Worm (Caenorhabditis elegans): Measurements from ENCODE around the gene C47D12.5.

The C47D12.5 gene

ce11 chrII:11675877-11676473 is 9.1 kb downstream of the C47D12.5 start, which contains the start of the genes trr-1 and C47D12.2:
TSS of gene trr-1 (minus strand) at chrII:11675927.
TSS of gene C47D12.2 (plus strand) at chrII:11676306.
- TF ChIP-seq ceh-16 (tag; optimal IDR thresholded peaks at IDR 0.05) (no peak), tbx-2 (tag; optimal IDR thresholded peaks at IDR 0.05) (no peak), nhr-23 (tag; optimal IDR thresholded peaks at IDR 0.05) (peak; percentile 79), ZK546.5 (tag; optimal IDR thresholded peaks at IDR 0.05) (no peak), nhr-25 (tag; optimal IDR thresholded peaks at IDR 0.05) (peak; percentile 78), nhr-67 (tag; optimal IDR thresholded peaks at IDR 0.05) (no peak), R02D3.7 (tag; optimal IDR thresholded peaks at IDR 0.05) (peak; percentile 79), unc-39 (tag; optimal IDR thresholded peaks at IDR 0.05) (no peak), ztf-4 (tag; optimal IDR thresholded peaks at IDR 0.05) (no peak), egl-5 (tag; optimal IDR thresholded peaks at IDR 0.05) (no peak), lsy-12 (tag; optimal IDR thresholded peaks at IDR 0.05) (peak; percentile 10), pqm-1 (tag; optimal IDR thresholded peaks at IDR 0.05) (peak; percentile 23), ztf-11 (tag; optimal IDR thresholded peaks at IDR 0.05) (no peak), lin-39 (tag; optimal IDR thresholded peaks at IDR 0.05) (peak; percentile 22), lin-15B (tag; optimal IDR thresholded peaks at IDR 0.05) (peak; percentile 81), nhr-43 (tag; optimal IDR thresholded peaks at IDR 0.05; ENCODE audit: poor library complexity, severe bottlenecking) (peak; percentile 48), egl-27 (tag; optimal IDR thresholded peaks at IDR 0.05) (no peak), elt-2 (tag; optimal IDR thresholded peaks at IDR 0.05) (peak; percentile 40), ceh-82 (tag; optimal IDR thresholded peaks at IDR 0.05) (no peak), elt-3 (tag; optimal IDR thresholded peaks at IDR 0.05) (no peak), nhr-77 (tag; optimal IDR thresholded peaks at IDR 0.05) (no peak), unc-62 (GFP tag; optimal IDR thresholded peaks at IDR 0.05) (no peak), skn-1 (tag; optimal IDR thresholded peaks at IDR 0.05) (peak; percentile 16), nfya-1 (tag; optimal IDR thresholded peaks at IDR 0.05; ENCODE audit: insufficient read depth) (no peak), nhr-28 (tag; optimal IDR thresholded peaks at IDR 0.05) (no peak), zag-1 (tag; optimal IDR thresholded peaks at IDR 0.05) (no peak), ceh-9 (tag; optimal IDR thresholded peaks at IDR 0.05) (no peak)

ce11 chrII:11658854-11659253 is 26.2 kb downstream of the C47D12.5 start:
- TF ChIP-seq nhr-25 (tag; optimal IDR thresholded peaks at IDR 0.05) (no peak), elt-1 (tag; optimal IDR thresholded peaks at IDR 0.05) (no peak), ceh-28 (tag; optimal IDR thresholded peaks at IDR 0.05) (no peak), aly-2 (tag; optimal IDR thresholded peaks at IDR 0.05) (no peak), eor-1 (tag; optimal IDR thresholded peaks at IDR 0.05) (no peak), nhr-237 (tag; optimal IDR thresholded peaks at IDR 0.05) (no peak), jun-1 (tag; optimal IDR thresholded peaks at IDR 0.05) (no peak), nhr-76 (tag; optimal IDR thresholded peaks at IDR 0.05) (no peak), elt-3 (tag; optimal IDR thresholded peaks at IDR 0.05) (no peak), tbx-2 (tag; optimal IDR thresholded peaks at IDR 0.05) (no peak), ztf-4 (tag; optimal IDR thresholded peaks at IDR 0.05) (no peak), nhr-11 (tag; optimal IDR thresholded peaks at IDR 0.05) (no peak), pha-4 (tag; optimal IDR thresholded peaks at IDR 0.05) (no peak), pqm-1 (tag; optimal IDR thresholded peaks at IDR 0.05) (no peak), fkh-10 (GFP tag; optimal IDR thresholded peaks at IDR 0.05) (no peak), nhr-77 (tag; optimal IDR thresholded peaks at IDR 0.05) (no peak), hmg-11 (tag; optimal IDR thresholded peaks at IDR 0.05) (no peak)

ce11 chrII:11657079-11657478 is 28.0 kb downstream of the C47D12.5 start, which contains the start of gene nep-1:
TSS of gene nep-1 (minus strand) at chrII:11657179.
- peak; percentile 13 for TF ChIP-seq nhr-23 (tag; optimal IDR thresholded peaks at IDR 0.05)
- no peak for TF ChIP-seq tbx-2 (tag; optimal IDR thresholded peaks at IDR 0.05)

ce11 chrII:11652679-11653174 is 32.4 kb downstream of the C47D12.5 start, which contains the start of the genes rad-23 and rpn-12:
TSS of gene rad-23 (minus strand) at chrII:11652729.
TSS of gene rpn-12 (plus strand) at chrII:11653124.
- TF ChIP-seq ceh-28 (tag; optimal IDR thresholded peaks at IDR 0.05) (no peak), snpc-4 (tag; optimal IDR thresholded peaks at IDR 0.05) (peak; percentile 40), nhr-28 (tag; optimal IDR thresholded peaks at IDR 0.05) (no peak), jun-1 (tag; optimal IDR thresholded peaks at IDR 0.05) (peak; percentile 19), R02D3.7 (tag; optimal IDR thresholded peaks at IDR 0.05) (peak; percentile 87), lin-15B (tag; optimal IDR thresholded peaks at IDR 0.05) (peak; percentile 83), lin-39 (tag; optimal IDR thresholded peaks at IDR 0.05) (peak; percentile 69), nfya-1 (tag; optimal IDR thresholded peaks at IDR 0.05; ENCODE audit: insufficient read depth) (peak; percentile 83), elt-2 (tag; optimal IDR thresholded peaks at IDR 0.05) (peak; percentile 40), nhr-23 (tag; optimal IDR thresholded peaks at IDR 0.05) (peak; percentile 78), ceh-16 (tag; optimal IDR thresholded peaks at IDR 0.05) (no peak), mml-1 (tag; optimal IDR thresholded peaks at IDR 0.05) (no peak), unc-39 (tag; optimal IDR thresholded peaks at IDR 0.05) (no peak), pha-4 (tag; optimal IDR thresholded peaks at IDR 0.05) (peak; percentile 90), ama-1 (optimal IDR thresholded peaks at IDR 0.05) (no peak), egl-5 (tag; optimal IDR thresholded peaks at IDR 0.05) (peak; percentile 94), nhr-43 (tag; optimal IDR thresholded peaks at IDR 0.05; ENCODE audit: poor library complexity, severe bottlenecking) (peak; percentile 28), nhr-25 (tag; optimal IDR thresholded peaks at IDR 0.05) (peak; percentile 26), mdl-1 (tag; optimal IDR thresholded peaks at IDR 0.05) (no peak), nhr-12 (tag; optimal IDR thresholded peaks at IDR 0.05) (no peak), skn-1 (tag; optimal IDR thresholded peaks at IDR 0.05) (peak; percentile 100), nhr-77 (tag; optimal IDR thresholded peaks at IDR 0.05) (no peak)
